Worm (Caenorhabditis elegans) whole organism, midembryonic: ENCODE measurements around the gene F17C8.3.

ENCODE experiments used
- T22C8.4 ChIP-seq: fragments of 200-800 bp; sonication (Bioruptor generic); IDR thresholded peaks from 2 replicates; pipeline ENCODE4 v1.3.6; 2022; ENCODE audit warnings: missing genetic modification characterization, missing compliant biosample characterization
- cog-1 ChIP-seq: sonication (generic microtip); optimal IDR thresholded peaks from 2 replicates; lab custom pipeline; 2016; ENCODE audit warnings: missing genetic modification characterization, missing compliant biosample characterization
- flt-1 ChIP-seq: fragments of 200-800 bp; sonication (Bioruptor generic); IDR thresholded peaks from 2 replicates; pipeline ENCODE4 v1.3.6; 2022; ENCODE audit warnings: missing genetic modification characterization, missing compliant biosample characterization
- ztf-23 ChIP-seq: fragments of 200-800 bp; sonication (Bioruptor generic); IDR thresholded peaks from 2 replicates; pipeline ENCODE4 v1.3.6; 2022; ENCODE audit warnings: missing genetic modification reagents, missing genetic modification characterization, missing compliant biosample characterization
- ztf-29 ChIP-seq: fragments of 200-800 bp; sonication (Bioruptor generic); IDR thresholded peaks from 2 replicates; pipeline ENCODE4 v1.3.6; 2022; ENCODE audit warnings: missing genetic modification reagents, missing genetic modification characterization, missing compliant biosample characterization

- TF ChIP-seq flt-1 (GFP tag; lab: Robert Waterston, UW) (no peak), ztf-29 (GFP tag; lab: Robert Waterston, UW) (no peak), ztf-23 (GFP tag; lab: Robert Waterston, UW) (no peak), T22C8.4 (GFP tag; lab: Robert Waterston, UW) (no peak), cog-1 (tag; lab: Kevin White, UChicago) (no peak)
These were observed 27.7 kb upstream of the F17C8.3 start, which contains the start of the genes clp-2 and mrpl-16 for ce11 chrIII:4703932-4704454.
